Fruit fly (Drosophila melanogaster) ovary, adult (tissue): ENCODE measurements around the gene CG18749.

Experiments used
- CG17801 ChIP-seq: fragments of 200-800 bp; optimal IDR thresholded peaks from 2 replicates; lab custom pipeline; 2019; ENCODE audit warnings: missing biosample characterization, mild to moderate bottlenecking, missing genetic modification characterization, moderate library complexity; ENCODE audit not compliant: partially characterized antibody

The CG18749 gene

DNA sequence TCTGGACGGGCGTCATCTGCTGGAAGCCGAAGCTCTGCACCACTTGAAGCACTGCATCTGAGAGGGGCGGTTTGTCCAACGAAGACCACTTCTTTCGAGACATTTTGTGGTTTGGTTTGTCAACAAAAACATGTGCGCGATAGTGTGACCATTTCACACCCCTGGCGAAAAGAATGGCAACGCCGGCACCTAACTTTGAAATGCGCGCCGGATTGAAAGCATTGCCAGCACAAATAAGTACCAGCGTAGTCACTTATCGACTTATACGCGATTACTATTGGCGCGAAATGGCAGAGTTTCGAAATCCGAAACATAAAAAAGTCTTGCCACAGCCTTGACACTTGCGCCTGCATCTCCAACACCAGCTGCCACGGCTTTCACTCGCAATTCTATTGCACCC lies 25.9 kb downstream of the CG18749 start, which contains the start of gene CG9630:
Gene CG9630, minus strand, starts transcription at position 157 of the 400 bp plus-strand sequence.
- peak; percentile 2 for TF ChIP-seq CG17801 (GFP tag; lab: Kevin White, UChicago)

DNA sequence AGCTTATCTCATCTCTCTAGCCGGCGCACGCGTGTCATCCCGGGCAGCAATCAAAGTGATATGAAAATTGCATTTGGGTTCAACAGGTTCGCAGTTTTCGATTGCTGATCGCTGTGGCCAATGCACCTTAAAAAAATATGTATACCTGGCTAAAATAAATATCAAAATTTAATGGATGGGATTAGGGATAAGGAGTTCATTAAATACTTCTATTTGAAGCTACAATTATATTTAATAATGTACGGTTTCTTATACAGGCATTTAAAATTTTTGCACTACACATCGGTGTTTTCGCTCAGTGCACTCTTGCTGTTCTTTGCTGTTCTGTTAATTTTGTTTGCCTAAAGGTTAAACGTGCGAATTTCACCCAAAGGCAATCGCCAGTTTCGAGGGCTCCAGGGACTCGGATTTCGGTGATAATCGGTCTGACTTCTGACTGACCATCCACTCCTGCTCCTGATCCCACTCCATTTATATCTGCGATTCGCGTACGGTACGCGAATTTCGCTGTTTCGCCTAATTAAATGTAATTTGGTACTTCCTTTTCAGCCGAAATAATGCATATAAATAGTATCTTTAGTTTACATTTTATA lies 28.8 kb downstream of the CG18749 start:
- no peak for TF ChIP-seq CG17801 (GFP tag; lab: Kevin White, UChicago)

DNA sequence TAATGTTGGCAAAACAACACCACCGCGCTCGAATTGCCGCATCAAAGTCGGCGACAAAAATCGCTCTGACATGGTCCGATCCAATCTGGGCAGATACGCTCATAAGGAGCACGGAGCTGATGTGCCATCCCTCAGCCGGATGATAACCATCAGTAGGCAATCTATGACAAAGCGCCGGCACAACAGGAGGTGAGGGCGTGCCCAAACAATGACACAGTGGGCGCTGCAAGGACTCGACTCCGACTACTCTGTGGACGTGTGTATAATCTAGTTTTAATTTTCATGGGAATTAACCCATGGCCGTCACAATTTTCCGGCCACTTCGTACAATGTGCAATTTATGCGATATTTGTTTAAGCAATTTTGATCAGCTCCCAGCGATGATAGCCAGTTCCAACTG lies 31.2 kb downstream of the CG18749 start:
- no peak for TF ChIP-seq CG17801 (GFP tag; lab: Kevin White, UChicago)

DNA sequence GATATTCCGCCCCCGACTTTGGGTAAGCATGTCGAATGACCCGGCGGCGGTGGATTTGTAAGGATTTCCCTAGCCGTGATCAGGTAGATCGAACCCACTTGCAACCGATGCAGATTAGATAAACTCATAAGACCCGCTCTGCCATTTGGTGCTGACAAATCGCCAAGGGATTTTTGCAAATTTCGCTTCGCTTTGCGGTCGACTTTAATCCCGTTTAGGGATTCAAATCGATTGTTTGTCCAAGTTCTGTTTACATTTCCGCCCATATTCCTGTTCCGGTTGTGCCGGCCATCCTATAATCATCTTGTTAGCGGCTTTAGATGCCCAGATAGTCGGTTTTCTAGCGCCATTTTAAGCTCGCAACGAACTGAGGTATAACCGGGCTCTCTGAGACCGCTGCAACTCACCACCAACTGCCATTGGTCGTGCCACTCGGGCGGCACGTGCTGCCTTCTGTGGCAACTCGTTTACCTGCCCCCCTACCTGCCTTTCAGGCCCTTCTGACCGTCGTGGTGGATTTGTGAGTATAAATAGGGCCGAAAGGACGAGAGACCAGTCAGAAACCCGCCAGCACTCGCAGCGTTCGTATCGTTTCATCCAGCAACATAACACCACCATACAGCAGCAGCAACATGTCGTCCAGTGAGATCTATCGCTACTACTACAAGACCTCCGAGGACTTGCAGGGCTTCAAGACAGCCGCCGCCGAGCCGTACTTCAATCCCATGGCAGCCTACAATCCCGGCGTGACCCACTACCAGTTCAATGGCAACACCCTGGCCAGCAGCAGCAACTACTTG lies 33.8 kb downstream of the CG18749 start, which contains the start of gene ato:
Gene ato, plus strand, starts transcription at position 559 of the 800 bp plus-strand sequence.
- TF ChIP-seq CG17801 (GFP tag; lab: Kevin White, UChicago) = no peak

DNA sequence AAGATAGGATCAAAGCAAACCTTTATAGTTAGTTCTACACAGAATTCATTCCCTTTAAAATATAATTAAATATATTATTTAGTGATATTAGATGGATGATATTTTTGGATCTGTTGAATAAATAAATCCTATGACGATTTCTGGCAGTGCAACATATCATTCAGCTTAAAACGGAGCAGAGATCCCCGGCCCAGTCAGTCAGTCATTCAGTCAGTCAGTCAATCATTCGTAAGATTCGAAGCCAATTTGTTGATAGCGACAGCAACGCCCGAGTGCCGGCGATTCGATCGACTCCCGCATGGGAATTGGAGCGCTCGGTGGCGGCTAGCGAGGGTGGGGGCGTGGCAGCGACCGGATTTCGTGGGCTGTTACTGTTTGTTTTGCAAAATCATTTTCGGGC lies 36.1 kb downstream of the CG18749 start:
- no peak for TF ChIP-seq CG17801 (GFP tag; lab: Kevin White, UChicago)

DNA sequence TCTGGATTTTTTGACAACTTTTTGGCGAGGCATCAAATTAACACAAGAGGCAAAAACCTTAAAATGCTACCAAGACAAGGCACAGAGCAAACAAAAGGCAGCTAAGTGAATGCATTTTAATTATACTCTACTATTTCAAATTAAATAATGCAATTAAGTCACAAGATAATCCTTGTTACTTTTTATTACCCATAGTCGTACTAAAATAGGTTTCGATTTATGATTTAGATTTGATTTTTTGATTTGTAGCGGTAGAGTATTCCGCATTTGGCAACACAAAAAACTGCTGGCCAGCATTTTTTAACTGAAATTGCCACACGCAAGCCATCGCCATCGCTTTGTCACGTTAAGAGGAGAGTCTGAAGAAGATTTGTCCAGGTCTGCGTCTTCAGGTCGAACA lies 38.9 kb downstream of the CG18749 start:
- no peak for TF ChIP-seq CG17801 (GFP tag; lab: Kevin White, UChicago)

DNA sequence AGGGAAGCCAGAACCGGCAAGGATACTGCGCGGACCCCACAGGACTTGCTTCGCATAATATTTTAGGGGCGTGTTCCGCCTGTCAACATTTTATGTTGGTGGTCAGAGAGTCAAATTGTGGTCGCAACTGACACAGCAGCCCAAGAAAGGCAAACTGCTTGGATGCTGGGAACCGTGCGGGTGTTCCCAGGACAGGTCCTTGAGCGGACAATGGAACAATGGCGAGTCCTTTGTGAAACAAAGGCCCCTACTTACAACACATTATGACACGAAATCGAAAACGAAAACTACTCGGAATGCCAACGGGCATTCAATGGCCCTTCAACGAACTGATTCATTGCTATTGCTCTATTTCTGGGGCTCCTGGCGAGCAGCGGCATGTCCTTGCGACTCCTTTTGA lies 40.4 kb downstream of the CG18749 start:
- TF ChIP-seq CG17801 (GFP tag; lab: Kevin White, UChicago) = no peak

DNA sequence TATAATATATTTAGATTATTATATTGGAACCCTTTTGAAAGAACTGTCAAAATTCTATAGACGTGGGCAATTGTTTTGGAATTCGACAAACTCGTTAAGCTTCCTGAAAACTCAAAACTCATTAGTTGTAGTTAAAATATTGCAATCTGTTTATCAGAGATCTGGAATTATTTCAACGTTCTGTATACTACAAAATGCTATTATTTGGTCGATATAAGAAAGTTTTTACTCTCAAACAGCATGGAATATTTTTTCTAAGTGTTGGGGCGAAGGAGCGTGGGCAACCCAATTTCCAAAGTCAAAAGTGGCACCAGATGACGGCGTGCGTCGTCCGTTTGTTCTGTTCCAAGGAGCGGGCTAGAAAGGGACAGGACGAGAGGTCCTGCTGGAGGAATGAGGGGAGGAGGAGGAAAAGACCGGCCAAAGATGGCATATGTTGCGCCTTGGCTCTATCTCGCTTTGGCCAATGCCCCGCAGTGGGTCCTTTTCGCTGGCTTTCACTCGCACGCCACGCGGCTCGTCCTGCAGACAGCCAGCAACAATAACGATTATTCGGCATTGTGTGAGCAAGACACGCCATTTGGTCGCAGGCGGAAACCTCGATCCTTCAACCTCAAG lies 42.0 kb downstream of the CG18749 start:
- no peak for TF ChIP-seq CG17801 (GFP tag; lab: Kevin White, UChicago)

DNA sequence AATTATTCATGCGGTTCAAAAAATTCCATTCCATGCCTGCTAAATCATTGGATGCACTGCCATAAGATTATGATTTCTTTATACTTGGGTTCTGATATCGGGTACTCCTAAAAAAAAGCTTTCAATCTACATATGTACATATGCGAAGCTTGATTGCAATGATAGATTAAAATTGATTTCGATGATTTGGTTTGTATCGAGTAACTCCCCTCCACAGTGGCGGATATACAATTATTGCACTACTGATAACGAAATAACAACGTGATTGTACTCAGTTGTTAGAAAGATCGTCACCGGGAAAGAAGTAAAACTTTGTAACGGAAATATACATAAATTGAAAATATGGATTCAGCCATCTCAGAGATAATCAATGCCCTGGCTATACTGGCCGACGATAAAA lies 43.8 kb downstream of the CG18749 start, which contains the start of gene Nazo:
Gene Nazo, plus strand, starts transcription at position 180 of the 400 bp plus-strand sequence.
- no peak for TF ChIP-seq CG17801 (GFP tag; lab: Kevin White, UChicago)

DNA sequence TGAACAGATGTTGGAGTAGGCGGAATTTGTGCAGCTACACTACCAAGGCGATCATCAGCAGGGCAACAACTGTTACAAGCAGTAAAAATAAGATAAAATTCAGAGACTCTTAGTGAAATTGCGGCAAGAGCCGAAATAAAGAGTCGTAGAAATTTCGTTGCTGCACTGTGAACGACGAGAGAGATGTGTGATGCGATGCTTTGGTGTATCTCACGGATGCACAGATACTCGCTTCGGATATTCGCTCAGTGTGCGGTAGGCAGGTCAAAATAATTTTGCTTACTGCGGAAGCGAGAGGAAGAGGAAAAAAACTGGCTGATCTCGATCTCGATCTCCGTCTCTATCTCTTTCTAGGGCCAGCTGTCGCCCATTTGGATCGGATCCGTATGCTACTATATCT lies 44.9 kb downstream of the CG18749 start:
- no peak for TF ChIP-seq CG17801 (GFP tag; lab: Kevin White, UChicago)

DNA sequence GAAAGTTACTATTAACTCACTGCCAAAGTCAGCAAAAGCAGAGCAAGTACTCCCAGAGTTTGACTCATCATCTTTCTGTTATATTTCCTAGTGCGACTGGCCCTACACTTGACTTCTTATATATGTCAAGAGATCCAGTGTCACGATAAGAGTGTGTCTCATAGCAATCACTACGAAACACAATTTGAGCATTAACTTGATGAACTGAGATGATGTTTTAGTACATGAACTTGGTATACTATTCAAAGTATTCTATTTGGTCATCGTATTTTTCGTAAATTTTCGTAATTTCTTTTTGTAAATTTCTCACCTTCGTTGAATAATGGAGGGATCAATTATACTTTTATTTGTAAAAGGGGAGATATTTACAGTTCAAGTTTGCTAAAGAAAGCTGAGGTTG lies 46.6 kb downstream of the CG18749 start, which contains the start of gene CG11672:
Gene CG11672, minus strand, starts transcription at position 101 of the 400 bp plus-strand sequence.
- no peak for TF ChIP-seq CG17801 (GFP tag; lab: Kevin White, UChicago)

DNA sequence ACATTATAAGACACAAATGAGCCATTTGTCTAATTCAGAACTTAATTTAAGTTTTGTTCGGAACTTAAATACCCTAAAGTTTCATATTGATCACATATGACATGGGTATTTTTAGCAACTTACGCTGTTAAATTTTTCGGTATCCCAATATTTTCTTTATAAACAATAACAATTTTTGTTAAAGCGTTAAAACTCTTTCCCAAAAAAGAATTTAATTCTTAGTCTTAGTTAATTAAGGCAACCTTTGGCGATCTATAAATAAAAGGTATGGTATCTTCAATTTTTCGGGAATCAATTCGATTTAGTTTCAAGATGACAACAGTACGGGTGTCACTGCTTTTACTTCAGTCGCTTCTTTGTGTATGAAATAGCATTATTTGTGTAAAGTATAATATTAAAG lies 47.1 kb downstream of the CG18749 start, which contains the start of gene CG31464:
Gene CG31464, plus strand, starts transcription at position 301 of the 400 bp plus-strand sequence.
- no peak for TF ChIP-seq CG17801 (GFP tag; lab: Kevin White, UChicago)

DNA sequence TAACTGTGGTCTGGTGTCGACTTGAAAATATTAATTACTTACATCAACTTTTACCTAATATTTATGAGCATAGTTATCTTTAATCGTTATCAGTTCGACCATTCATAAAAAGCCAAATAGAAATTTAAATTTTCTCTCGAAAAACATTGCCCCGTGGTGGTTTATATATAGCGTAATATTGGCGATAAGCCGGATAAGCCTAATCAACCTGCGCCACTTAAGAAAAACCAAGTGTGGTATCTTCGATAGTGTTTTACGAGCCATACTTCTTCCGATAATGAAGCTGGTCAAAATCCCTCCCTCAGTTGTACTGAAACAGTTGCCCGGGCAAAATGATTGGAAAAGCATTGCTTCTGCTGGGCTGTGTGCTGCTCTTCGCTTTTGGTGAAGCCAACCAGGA lies 48.2 kb downstream of the CG18749 start, which contains the start of gene CG31463:
Gene CG31463, plus strand, starts transcription at position 302 of the 400 bp plus-strand sequence.
- no peak for TF ChIP-seq CG17801 (GFP tag; lab: Kevin White, UChicago)
